Fruit fly (Drosophila melanogaster) whole organism: Measurements from ENCODE around the gene CG33096.

Source experiments
- CG8478 ChIP-seq: fragments of >200 bp; optimal IDR thresholded peaks from 2 replicates; lab custom pipeline; 2018; ENCODE audit warnings: inconsistent platforms
- Dll ChIP-seq: fragments of >200 bp; optimal IDR thresholded peaks from 2 replicates; lab custom pipeline; 2017
- EcR ChIP-seq, 2 experiments: fragments of >200 bp; optimal IDR thresholded peaks; 2 replicates each; lab custom pipeline; 2017; ENCODE audit warnings: missing biosample characterization in 2 of 2, missing genetic modification characterization in 2 of 2, missing genetic modification reagents in 2 of 2
- pan ChIP-seq: fragments of >200 bp; optimal IDR thresholded peaks from 2 replicates; lab custom pipeline; 2017
- psq ChIP-seq: fragments of >200 bp; optimal IDR thresholded peaks from 2 replicates; lab custom pipeline; 2017
- usp ChIP-seq: fragments of >200 bp; optimal IDR thresholded peaks from 2 replicates; lab custom pipeline; 2017; ENCODE audit warnings: missing biosample characterization, missing genetic modification characterization, mixed read lengths

The CG33096 gene

DNA sequence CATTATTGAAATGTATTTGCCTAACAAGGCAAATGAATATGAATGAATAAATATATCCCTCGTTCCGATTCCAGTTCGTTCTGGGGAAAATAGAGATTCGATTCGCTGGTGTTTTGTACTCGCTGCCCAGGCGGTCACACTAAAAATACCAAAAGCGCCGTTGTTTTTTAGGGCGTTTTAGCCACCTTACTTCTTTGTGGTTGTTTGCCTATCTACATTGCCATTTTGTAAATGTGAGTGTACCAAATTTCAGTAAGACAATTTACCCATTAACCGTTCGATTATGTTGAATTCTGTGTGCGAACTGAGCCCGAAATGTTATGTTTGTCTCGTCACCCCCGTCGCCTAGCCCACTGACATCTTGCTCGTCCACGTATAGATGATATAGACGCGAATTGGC lies at the start of gene CG33096, which contains the start of gene CG33095:
Gene CG33096, plus strand, starts transcription at position 187 of the 400 bp plus-strand sequence.
Gene CG33095, plus strand, starts transcription at position 187 of the 400 bp plus-strand sequence.
- no peak for TF ChIP-seq psq (lab: Kevin White, UChicago)
- TF ChIP-seq EcR (GFP tag; optimal IDR thresholded peaks at IDR 0.05; lab: Kevin White, UChicago) = peak in 1 of 2 experiments; percentile 2

DNA sequence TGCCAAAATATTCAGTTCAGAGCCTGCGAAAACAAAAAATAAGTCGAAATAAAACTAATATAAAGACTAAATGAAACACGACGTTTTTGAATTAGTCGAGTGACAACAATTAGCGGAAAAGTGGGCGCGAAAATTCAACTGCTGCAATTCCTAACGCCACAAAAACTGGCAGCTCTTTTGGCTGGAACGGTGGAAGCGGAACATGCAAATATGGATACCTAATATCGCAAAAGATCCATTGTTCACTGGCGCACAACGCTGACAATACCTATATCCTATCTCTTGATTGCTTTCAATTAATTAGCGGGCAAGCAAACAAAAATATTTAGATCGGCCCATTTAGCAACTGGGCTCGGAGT lies 48.1 kb upstream of the CG33096 start, which contains the start of gene CG11791:
Gene CG11791, plus strand, starts transcription at position 234 of the 359 bp plus-strand sequence.
- TF ChIP-seq psq (lab: Kevin White, UChicago) = no peak
- no peak for TF ChIP-seq CG8478 (lab: Kevin White, UChicago)
- TF ChIP-seq usp = no peak

DNA sequence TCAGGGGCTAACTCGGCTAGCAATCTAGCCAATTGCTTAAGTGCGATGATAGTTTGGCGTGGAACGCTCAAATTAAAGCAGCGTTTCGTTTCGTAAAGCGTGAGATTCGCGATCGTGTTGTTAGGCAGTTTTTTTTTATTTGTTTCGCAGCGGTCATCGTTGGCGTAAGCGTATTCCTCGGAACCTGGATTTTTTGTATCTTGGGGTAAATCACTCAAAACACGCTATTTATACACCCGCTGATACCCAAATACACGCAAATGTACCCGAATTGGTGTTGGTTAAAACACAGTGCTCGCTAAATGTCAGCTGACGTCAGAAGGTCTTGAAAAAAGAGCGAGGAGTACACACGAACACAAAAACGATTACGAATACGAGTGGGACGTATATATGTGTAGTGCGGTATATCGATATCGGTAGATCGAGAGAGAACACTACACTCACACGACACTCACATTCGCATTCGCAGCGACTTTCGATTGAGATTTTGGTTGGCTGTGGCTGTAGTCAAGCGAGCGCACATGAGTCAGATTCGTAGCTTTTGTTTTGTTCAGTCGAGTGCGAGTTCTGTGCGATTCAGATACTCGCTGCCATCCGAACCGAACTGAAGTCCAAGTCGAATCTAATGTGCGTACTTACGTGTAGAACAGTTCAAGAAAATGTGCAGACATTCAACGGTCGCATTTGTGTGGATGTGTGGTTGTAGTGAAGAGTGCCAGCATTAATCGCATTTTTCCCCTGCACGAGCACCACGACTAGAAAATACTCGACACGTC lies 47.5 kb upstream of the CG33096 start:
- TF ChIP-seq EcR (GFP tag; optimal IDR thresholded peaks at IDR 0.05; lab: Kevin White, UChicago) = no peak
- no peak for TF ChIP-seq psq (lab: Kevin White, UChicago)
- TF ChIP-seq CG8478 (lab: Kevin White, UChicago) = no peak
- TF ChIP-seq Dll (lab: Kevin White, UChicago) = no peak
- TF ChIP-seq usp = no peak
- no peak for TF ChIP-seq pan (lab: Kevin White, UChicago)

- TF ChIP-seq EcR (GFP tag; optimal IDR thresholded peaks at IDR 0.05; lab: Kevin White, UChicago) (no peak), CG8478 (lab: Kevin White, UChicago) (no peak), psq (lab: Kevin White, UChicago) (no peak), Dll (lab: Kevin White, UChicago) (no peak), pan (lab: Kevin White, UChicago) (no peak), usp (no peak)
These were observed 46.8 kb upstream of the CG33096 start for dm6 chr3R:25050649-25051048.

dm6 chr3R:25051441-25052097 lies 45.9 kb upstream of the CG33096 start:
- TF ChIP-seq usp (no peak), psq (lab: Kevin White, UChicago) (no peak), CG8478 (lab: Kevin White, UChicago) (no peak), pan (lab: Kevin White, UChicago) (no peak), EcR (GFP tag; optimal IDR thresholded peaks at IDR 0.05; lab: Kevin White, UChicago) (no peak)

dm6 chr3R:25054451-25055188 lies 42.9 kb upstream of the CG33096 start, which contains the start of gene CG31109:
CG31109 (minus strand) TSS chr3R:25054653.
- no peak for TF ChIP-seq EcR (GFP tag; optimal IDR thresholded peaks at IDR 0.05; lab: Kevin White, UChicago)
- TF ChIP-seq Dll (lab: Kevin White, UChicago) = no peak
- TF ChIP-seq CG8478 (lab: Kevin White, UChicago) = no peak
- TF ChIP-seq usp = no peak
- TF ChIP-seq pan (lab: Kevin White, UChicago) = no peak
- no peak for TF ChIP-seq psq (lab: Kevin White, UChicago)

dm6 chr3R:25056016-25056415 lies 41.5 kb upstream of the CG33096 start, which contains the start of the genes CG31111 and stac:
CG31111 (minus strand) TSS chr3R:25056177.
stac (plus strand) TSS chr3R:25056286.
- TF ChIP-seq EcR (GFP tag; optimal IDR thresholded peaks at IDR 0.05; lab: Kevin White, UChicago) = no peak
- no peak for TF ChIP-seq Dll (lab: Kevin White, UChicago)
- TF ChIP-seq usp = no peak
- no peak for TF ChIP-seq CG8478 (lab: Kevin White, UChicago)
- no peak for TF ChIP-seq pan (lab: Kevin White, UChicago)
- no peak for TF ChIP-seq psq (lab: Kevin White, UChicago)

- TF ChIP-seq Dll (lab: Kevin White, UChicago) (no peak), pan (lab: Kevin White, UChicago) (no peak), CG8478 (lab: Kevin White, UChicago) (no peak), psq (lab: Kevin White, UChicago) (no peak), usp (no peak), EcR (GFP tag; optimal IDR thresholded peaks at IDR 0.05; lab: Kevin White, UChicago) (no peak)
These were observed 40.8 kb upstream of the CG33096 start for dm6 chr3R:25056488-25057157.

- TF ChIP-seq psq (lab: Kevin White, UChicago) (no peak), pan (lab: Kevin White, UChicago) (no peak), EcR (GFP tag; optimal IDR thresholded peaks at IDR 0.05; lab: Kevin White, UChicago) (no peak), CG8478 (lab: Kevin White, UChicago) (no peak), usp (no peak), Dll (lab: Kevin White, UChicago) (no peak)
These were observed 37.0 kb upstream of the CG33096 start for dm6 chr3R:25060462-25060861.

DNA sequence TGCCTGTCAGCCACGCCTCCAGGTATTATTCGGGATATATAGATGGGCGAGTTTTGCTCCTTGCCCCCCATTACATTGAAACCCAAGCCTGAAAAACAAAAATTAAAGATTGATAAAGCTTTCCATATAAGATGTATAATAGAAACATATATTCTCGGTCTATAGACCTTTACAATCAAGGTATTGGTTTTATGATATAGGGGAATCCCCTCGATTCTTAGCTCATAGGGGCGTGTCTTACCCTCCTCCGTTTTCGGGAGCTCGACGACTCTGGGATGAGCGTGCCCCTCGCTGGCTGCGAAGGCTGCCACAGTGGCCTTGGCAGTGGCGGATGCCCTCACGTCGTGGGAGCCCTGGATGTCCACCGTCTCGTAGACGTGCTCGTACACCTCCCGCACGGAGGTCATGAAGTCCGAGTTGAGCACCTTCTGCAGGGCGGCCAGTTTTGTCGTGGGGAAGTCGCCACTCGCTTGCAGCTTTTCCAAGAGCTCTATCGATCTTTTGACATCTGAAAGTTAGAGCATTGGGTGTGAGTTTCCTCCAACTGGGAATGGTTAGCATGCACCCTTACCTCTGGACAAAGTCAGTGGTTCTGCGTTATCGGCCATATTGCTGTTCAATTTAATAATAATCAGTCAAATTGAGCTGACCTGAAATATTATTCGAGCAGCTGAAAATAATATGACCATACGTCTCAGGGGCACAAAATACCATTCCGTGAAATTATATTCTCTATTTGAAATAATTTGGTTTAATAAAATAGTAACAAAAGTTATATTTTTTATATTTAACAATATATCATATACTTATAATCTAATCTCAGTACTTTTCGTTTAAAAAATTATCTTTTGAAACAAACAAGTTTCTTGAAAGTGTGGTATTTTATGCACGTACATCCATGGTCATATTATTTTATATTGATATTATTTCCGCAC lies 32.3 kb upstream of the CG33096 start, which contains the start of the genes veli and PQBP1:
Gene veli, minus strand, starts transcription at position 685 of the 935 bp plus-strand sequence.
Gene PQBP1, plus strand, starts transcription at position 885 of the 935 bp plus-strand sequence.
- TF ChIP-seq psq (lab: Kevin White, UChicago) = no peak
- TF ChIP-seq CG8478 (lab: Kevin White, UChicago) = no peak
- TF ChIP-seq usp = no peak
- no peak for TF ChIP-seq EcR (GFP tag; optimal IDR thresholded peaks at IDR 0.05; lab: Kevin White, UChicago)
- no peak for TF ChIP-seq pan (lab: Kevin White, UChicago)
- no peak for TF ChIP-seq Dll (lab: Kevin White, UChicago)
